Worm (Caenorhabditis elegans) whole organism, L4 larva: ENCODE results near the gene fbxa-96.

Experiments
- dpl-1 ChIP-seq: fragments of 150-350 bp; optimal IDR thresholded peaks from 2 replicates; lab custom pipeline; 2014; ENCODE audit warnings: missing biosample characterization, missing genetic modification reagents, missing genetic modification characterization
- fos-1 ChIP-seq: fragments of 150-350 bp; optimal IDR thresholded peaks from 2 replicates; lab custom pipeline; 2014; ENCODE audit warnings: missing biosample characterization, missing genetic modification characterization
- lsy-2 ChIP-seq, 2 experiments: fragments of 150-350 bp in 1 of 2; sonication (generic microtip) in 1 of 2; optimal IDR thresholded peaks; 2 replicates each; lab custom pipeline; 2014 to 2017; ENCODE audit warnings: missing biosample characterization in 2 of 2, missing genetic modification characterization in 2 of 2
- nhr-11 ChIP-seq: fragments of 150-350 bp; optimal IDR thresholded peaks from 2 replicates; lab custom pipeline; 2014; ENCODE audit warnings: missing biosample characterization, missing genetic modification characterization
- nhr-48 ChIP-seq: sonication (generic microtip); optimal IDR thresholded peaks from 2 replicates; lab custom pipeline; 2016; ENCODE audit warnings: mild to moderate bottlenecking, missing genetic modification characterization, missing compliant biosample characterization
- zag-1 ChIP-seq: fragments of 150-350 bp; optimal IDR thresholded peaks from 2 replicates; lab custom pipeline; 2014; ENCODE audit warnings: missing biosample characterization, missing genetic modification characterization

DNA sequence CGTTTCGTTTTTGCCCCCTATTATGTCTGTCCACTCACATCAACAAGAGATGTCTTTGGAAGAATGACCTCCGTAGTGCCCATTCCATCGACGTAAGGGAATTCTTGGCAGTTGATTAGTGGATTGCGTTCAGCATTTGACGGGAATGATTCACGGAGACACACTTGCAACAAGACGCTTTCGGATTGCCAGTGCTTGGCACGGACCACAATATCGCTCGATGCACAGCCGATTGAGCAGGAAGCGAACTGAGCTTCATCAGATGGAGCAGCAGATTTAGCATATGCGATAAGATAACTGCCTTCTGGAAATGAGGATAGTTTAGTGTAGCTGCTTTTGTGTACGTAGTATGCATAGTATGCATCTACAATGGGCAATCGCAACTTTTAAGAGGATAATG lies 43.3 kb upstream of the fbxa-96 start:
- TF ChIP-seq zag-1 (tag; lab: Kevin White, UChicago): no peak
- TF ChIP-seq nhr-48 (tag; lab: Kevin White, UChicago): no peak
- TF ChIP-seq dpl-1 (GFP tag; lab: Kevin White, UChicago): no peak
- no peak for TF ChIP-seq lsy-2 (tag; optimal IDR thresholded peaks at IDR 0.05; lab: Kevin White, UChicago)
- no peak for TF ChIP-seq nhr-11 (tag; lab: Kevin White, UChicago)
- TF ChIP-seq fos-1 (tag; lab: Kevin White, UChicago): no peak
